Fruit fly (Drosophila melanogaster) whole organism, embryonic: Measurements from ENCODE around the gene aph-1.
A peak's percentile ranks its signal among the peaks of the same experiment; 100 is the strongest.

ENCODE experiments used
- CG1024 ChIP-seq: fragments of 200-800 bp; sonication (Bioruptor generic); IDR thresholded peaks from 2 replicates; pipeline ENCODE4 v1.3.6; 2022; ENCODE audit warnings: missing biosample characterization, missing genetic modification characterization
- CG10267 ChIP-seq: fragments of 200-800 bp; sonication (Bioruptor generic); optimal IDR thresholded peaks from 2 replicates; lab custom pipeline; 2018; ENCODE audit warnings: missing biosample characterization, mild to moderate bottlenecking, missing genetic modification characterization, moderate library complexity
- CG11504 ChIP-seq: fragments of 200-800 bp; sonication (Bioruptor generic); optimal IDR thresholded peaks from 3 replicates; lab custom pipeline; 2019; ENCODE audit warnings: missing biosample characterization, mild to moderate bottlenecking, missing genetic modification characterization, moderate library complexity
- CG14050 ChIP-seq: fragments of 200-800 bp; sonication (Bioruptor generic); IDR thresholded peaks from 3 replicates; pipeline ENCODE4 v1.3.6; 2022; ENCODE audit warnings: missing biosample characterization, missing genetic modification characterization
- CG15514 ChIP-seq: fragments of 200-800 bp; sonication (Bioruptor generic); optimal IDR thresholded peaks from 3 replicates; lab custom pipeline; 2017; ENCODE audit warnings: missing biosample characterization, missing genetic modification characterization, mild to moderate bottlenecking, moderate library complexity, missing genetic modification reagents
- CG18619 ChIP-seq: fragments of 200-800 bp; sonication (Bioruptor generic); optimal IDR thresholded peaks from 3 replicates; lab custom pipeline; 2017; ENCODE audit warnings: missing biosample characterization, mild to moderate bottlenecking, missing genetic modification characterization
- CG2712 ChIP-seq: fragments of 200-800 bp; optimal IDR thresholded peaks from 3 replicates; lab custom pipeline; 2019; ENCODE audit warnings: missing biosample characterization, mild to moderate bottlenecking, missing genetic modification characterization, moderate library complexity
- CG3163 ChIP-seq: fragments of 200-800 bp; sonication (Bioruptor generic); optimal IDR thresholded peaks from 3 replicates; lab custom pipeline; 2016; ENCODE audit warnings: missing biosample characterization, missing genetic modification characterization
- CG3281 ChIP-seq: fragments of 200-800 bp; sonication (Bioruptor generic); optimal IDR thresholded peaks from 3 replicates; lab custom pipeline; 2017; ENCODE audit warnings: missing biosample characterization, mild to moderate bottlenecking, missing genetic modification characterization
- CG34224 ChIP-seq: fragments of 200-800 bp; sonication (Bioruptor generic); IDR thresholded peaks from 3 replicates; pipeline ENCODE4 v1.3.6; 2022; ENCODE audit warnings: missing biosample characterization, missing genetic modification characterization; ENCODE audit not compliant: partially characterized antibody
- CG4617 ChIP-seq: fragments of 200-800 bp; sonication (Bioruptor generic); optimal IDR thresholded peaks from 3 replicates; lab custom pipeline; 2016; ENCODE audit warnings: missing biosample characterization, missing genetic modification characterization, borderline replicate concordance
- CG9876 ChIP-seq: fragments of 200-800 bp; sonication (Bioruptor generic); optimal IDR thresholded peaks from 2 replicates; lab custom pipeline; 2016; ENCODE audit warnings: missing biosample characterization, missing genetic modification characterization
- D19B ChIP-seq: fragments of 200-800 bp; sonication (Bioruptor generic); optimal IDR thresholded peaks from 2 replicates; lab custom pipeline; 2017; ENCODE audit warnings: missing biosample characterization, mild to moderate bottlenecking, missing genetic modification characterization
- Dfd ChIP-seq, 2 experiments: fragments of >200 bp; optimal IDR thresholded peaks; 2 replicates each; lab custom pipeline; 2017; ENCODE audit warnings: missing biosample characterization in 2 of 2, missing genetic modification characterization in 2 of 2
- Ets97D ChIP-seq: fragments of 200-800 bp; sonication (Bioruptor generic); optimal IDR thresholded peaks from 3 replicates; lab custom pipeline; 2016; ENCODE audit warnings: missing biosample characterization, missing genetic modification characterization
- HHEX ChIP-seq: fragments of 200-800 bp; sonication (Bioruptor generic); optimal IDR thresholded peaks from 3 replicates; lab custom pipeline; 2017; ENCODE audit warnings: missing biosample characterization, mild to moderate bottlenecking, missing genetic modification characterization, missing genetic modification reagents
- Hand ChIP-seq: fragments of 200-800 bp; sonication (Bioruptor generic); optimal IDR thresholded peaks from 2 replicates; lab custom pipeline; 2017; ENCODE audit warnings: mild to moderate bottlenecking, missing biosample characterization, missing genetic modification reagents, missing genetic modification characterization
- Hr3 ChIP-seq: fragments of 200-800 bp; sonication (Bioruptor generic); optimal IDR thresholded peaks from 3 replicates; lab custom pipeline; 2016; ENCODE audit warnings: missing biosample characterization, missing genetic modification characterization
- Lhr ChIP-seq: fragments of 200-800 bp; sonication (Bioruptor generic); optimal IDR thresholded peaks from 3 replicates; lab custom pipeline; 2017; ENCODE audit warnings: mild to moderate bottlenecking, missing biosample characterization, missing genetic modification reagents, missing genetic modification characterization
- MESR4 ChIP-seq: fragments of 200-800 bp; sonication (Bioruptor generic); optimal IDR thresholded peaks from 2 replicates; lab custom pipeline; 2018; ENCODE audit warnings: missing biosample characterization, mild to moderate bottlenecking, missing genetic modification characterization, moderate library complexity
- Sry-β ChIP-seq: fragments of 200-800 bp; sonication (Bioruptor generic); optimal IDR thresholded peaks from 2 replicates; lab custom pipeline; 2018; ENCODE audit warnings: missing biosample characterization, mild to moderate bottlenecking, missing genetic modification characterization, moderate library complexity
- Tbp ChIP-seq: fragments of >200 bp; optimal IDR thresholded peaks from 2 replicates; lab custom pipeline; 2018; ENCODE audit warnings: missing biosample characterization, missing genetic modification characterization
- Trl ChIP-seq, 3 experiments: fragments of >200 bp in 2 of 3; fragments of 200-800 bp in 1 of 3; sonication (Bioruptor generic) in 1 of 3; optimal IDR thresholded peaks; 2 replicates in 1 of 3; 3 replicates in 2 of 3; lab custom pipeline; 2016 to 2017; ENCODE audit warnings: missing biosample characterization in 1 of 3, missing genetic modification characterization in 1 of 3
- Xrp1 ChIP-seq: fragments of 200-800 bp; sonication (Bioruptor generic); IDR thresholded peaks from 2 replicates; pipeline ENCODE4 v1.3.6; 2022; ENCODE audit warnings: missing biosample characterization, missing genetic modification characterization
- ap ChIP-seq: fragments of 200-800 bp; sonication (Bioruptor generic); IDR thresholded peaks from 2 replicates; pipeline ENCODE4 v1.3.6; 2022; ENCODE audit warnings: missing biosample characterization, missing genetic modification characterization
- bcd ChIP-seq: fragments of 200-800 bp; sonication (Bioruptor generic); optimal IDR thresholded peaks from 2 replicates; lab custom pipeline; 2017; ENCODE audit warnings: missing biosample characterization, mild to moderate bottlenecking, missing genetic modification characterization
- bigmax ChIP-seq: fragments of 200-800 bp; sonication (Bioruptor generic); optimal IDR thresholded peaks from 2 replicates; lab custom pipeline; 2018; ENCODE audit warnings: missing biosample characterization, mild to moderate bottlenecking, missing genetic modification characterization
- bowl ChIP-seq: fragments of 200-800 bp; sonication (Bioruptor generic); IDR thresholded peaks from 2 replicates; pipeline ENCODE4 v1.3.6; 2022; ENCODE audit warnings: missing biosample characterization, missing genetic modification characterization
- bsh ChIP-seq, 2 experiments: fragments of 200-800 bp; sonication (Bioruptor generic); optimal IDR thresholded peaks; 2 replicates each; lab custom pipeline; 2017 to 2018; ENCODE audit warnings: mild to moderate bottlenecking in 2 of 2, missing biosample characterization in 2 of 2, missing genetic modification characterization in 2 of 2, moderate library complexity in 1 of 2
- exex ChIP-seq: fragments of 200-800 bp; sonication (Bioruptor generic); optimal IDR thresholded peaks from 4 replicates; lab custom pipeline; 2018; ENCODE audit warnings: missing biosample characterization, mild to moderate bottlenecking, missing genetic modification characterization, moderate library complexity
- fd102C ChIP-seq: fragments of 200-800 bp; sonication (Bioruptor generic); optimal IDR thresholded peaks from 2 replicates; lab custom pipeline; 2018; ENCODE audit warnings: missing biosample characterization, mild to moderate bottlenecking, missing genetic modification characterization, moderate library complexity
- fru ChIP-seq: fragments of >200 bp; optimal IDR thresholded peaks from 2 replicates; lab custom pipeline; 2017
- gce ChIP-seq: fragments of 200-800 bp; sonication (Bioruptor generic); IDR thresholded peaks from 3 replicates; pipeline ENCODE4 v1.3.6; 2022; ENCODE audit warnings: missing biosample characterization, missing genetic modification characterization
- hbn ChIP-seq: fragments of 200-800 bp; sonication (Bioruptor generic); IDR thresholded peaks from 2 replicates; pipeline ENCODE4 v1.3.6; 2022; ENCODE audit warnings: missing biosample characterization, missing genetic modification characterization; ENCODE audit not compliant: partially characterized antibody
- hkb ChIP-seq, 2 experiments: fragments of 200-800 bp in 1 of 2; fragments of >200 bp in 1 of 2; sonication (Bioruptor generic) in 1 of 2; IDR thresholded peaks in 1 of 2; optimal IDR thresholded peaks in 1 of 2; 2 replicates each; pipeline versions ENCODE4 v1.3.6 to Lab custom; 2017 to 2022; ENCODE audit warnings: missing biosample characterization in 1 of 2, missing genetic modification characterization in 1 of 2
- lbe ChIP-seq: fragments of 200-800 bp; sonication (Bioruptor generic); optimal IDR thresholded peaks from 2 replicates; lab custom pipeline; 2016; ENCODE audit warnings: missing biosample characterization, mild to moderate bottlenecking, missing genetic modification characterization
- nau ChIP-seq: fragments of 200-800 bp; sonication (Bioruptor generic); optimal IDR thresholded peaks from 3 replicates; lab custom pipeline; 2017; ENCODE audit warnings: missing biosample characterization, mild to moderate bottlenecking, missing genetic modification characterization, missing genetic modification reagents
- nerfin-1 ChIP-seq: fragments of 200-800 bp; sonication (Bioruptor generic); optimal IDR thresholded peaks from 3 replicates; lab custom pipeline; 2019; ENCODE audit warnings: missing biosample characterization, mild to moderate bottlenecking, missing genetic modification characterization, moderate library complexity
- otp ChIP-seq: fragments of 200-800 bp; sonication (Bioruptor generic); IDR thresholded peaks from 3 replicates; pipeline ENCODE4, ENCODE4 v1.3.6; 2022; ENCODE audit warnings: missing biosample characterization, missing genetic modification characterization
- pfk ChIP-seq: fragments of 200-800 bp; sonication (Bioruptor generic); optimal IDR thresholded peaks from 2 replicates; lab custom pipeline; 2018; ENCODE audit warnings: missing biosample characterization, mild to moderate bottlenecking, missing genetic modification characterization, moderate library complexity
- row ChIP-seq: fragments of 200-800 bp; sonication (Bioruptor generic); IDR thresholded peaks from 3 replicates; pipeline ENCODE4 v1.3.6; 2022; ENCODE audit warnings: missing biosample characterization, missing genetic modification characterization
- sima ChIP-seq: fragments of 200-800 bp; sonication (Bioruptor generic); optimal IDR thresholded peaks from 2 replicates; lab custom pipeline; 2016; ENCODE audit warnings: missing biosample characterization, missing genetic modification characterization
- slbo ChIP-seq: fragments of 200-800 bp; sonication (Bioruptor generic); IDR thresholded peaks from 2 replicates; pipeline ENCODE4 v1.3.6; 2022; ENCODE audit warnings: missing biosample characterization, missing genetic modification characterization
- so ChIP-seq: fragments of 200-800 bp; sonication (Bioruptor generic); IDR thresholded peaks from 3 replicates; pipeline ENCODE4 v1.3.6; 2022; ENCODE audit warnings: missing biosample characterization, missing genetic modification characterization
- stc ChIP-seq: fragments of 200-800 bp; sonication (Bioruptor generic); IDR thresholded peaks from 2 replicates; pipeline ENCODE4 v1.3.6; 2022; ENCODE audit warnings: missing biosample characterization, missing genetic modification characterization
- sug ChIP-seq: fragments of 200-800 bp; optimal IDR thresholded peaks from 2 replicates; lab custom pipeline; 2019; ENCODE audit warnings: missing biosample characterization, mild to moderate bottlenecking, missing genetic modification characterization, moderate library complexity
- trem ChIP-seq: fragments of 200-800 bp; optimal IDR thresholded peaks from 3 replicates; lab custom pipeline; 2019; ENCODE audit warnings: missing biosample characterization, mild to moderate bottlenecking, missing genetic modification characterization, moderate library complexity
- zen ChIP-seq: fragments of 200-800 bp; sonication (Bioruptor generic); optimal IDR thresholded peaks from 3 replicates; lab custom pipeline; 2018; ENCODE audit warnings: missing biosample characterization, mild to moderate bottlenecking, missing genetic modification characterization, moderate library complexity
- zf30C ChIP-seq: fragments of 200-800 bp; sonication (Bioruptor generic); optimal IDR thresholded peaks from 3 replicates; lab custom pipeline; 2018; ENCODE audit warnings: missing biosample characterization, mild to moderate bottlenecking, missing genetic modification characterization

The aph-1 gene

DNA sequence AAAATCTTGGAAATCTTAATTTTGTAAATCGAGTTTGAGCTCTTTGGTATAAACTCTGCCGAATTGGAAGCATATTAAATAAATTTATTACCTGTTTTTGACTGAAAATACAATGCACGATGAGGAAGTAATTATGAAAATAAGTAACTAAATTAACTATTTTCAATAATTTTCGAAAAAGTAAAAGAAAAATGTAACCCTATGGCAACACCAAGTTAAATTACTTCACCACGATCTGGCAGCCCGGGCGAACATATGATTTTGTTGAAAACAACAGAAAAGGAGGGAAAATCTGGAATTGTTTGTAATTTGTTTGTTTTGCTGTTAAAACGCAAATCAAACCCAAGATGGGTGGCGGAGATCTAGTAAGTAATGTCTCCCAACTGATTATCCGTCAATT, 21.2 kb upstream of the aph-1 start, which contains the start of the genes CG9961 and Cwc25 (continued):
- TF ChIP-seq sug (tag; lab: Kevin White, UChicago) (peak; percentile 3), row (GFP tag; lab: Robert Waterston, UW) (0 out of 3 replicates have a peak, but pooled peaks have one; percentile 24), lbe (GFP tag; lab: Kevin White, UChicago) (no peak), CG4617 (GFP tag; lab: Kevin White, UChicago) (peak; percentile 26), otp (GFP tag; lab: Robert Waterston, UW) (no peak), hkb (optimal IDR thresholded peaks at IDR 0.05; lab: Kevin White, UChicago) (no peak), hkb (GFP tag; IDR thresholded peaks at IDR 0.05; lab: Robert Waterston, UW) (no peak), CG15514 (peak; percentile 25), exex (tag; lab: Kevin White, UChicago) (no peak), trem (tag; lab: Kevin White, UChicago) (peak; percentile 43), CG10267 (tag; lab: Kevin White, UChicago) (peak; percentile 31), Ets97D (no peak), D19B (GFP tag; lab: Kevin White, UChicago) (no peak), CG34224 (GFP tag; lab: Robert Waterston, UW) (peak; percentile 26; the same call in 1 of the 3 replicates), Xrp1 (no peak), pfk (GFP tag; lab: Kevin White, UChicago) (no peak), so (GFP tag; lab: Robert Waterston, UW) (no peak), CG18619 (no peak), CG3281 (GFP tag; lab: Kevin White, UChicago) (no peak), ap (no peak), sima (GFP tag; lab: Kevin White, UChicago) (no peak), bsh (GFP tag; optimal IDR thresholded peaks at IDR 0.05; lab: Kevin White, UChicago) (no peak), hbn (GFP tag; lab: Robert Waterston, UW) (no peak), CG9876 (no peak), CG14050 (no peak), CG2712 (tag; lab: Kevin White, UChicago) (no peak), nerfin-1 (tag; lab: Kevin White, UChicago) (peak; percentile 29)

DNA sequence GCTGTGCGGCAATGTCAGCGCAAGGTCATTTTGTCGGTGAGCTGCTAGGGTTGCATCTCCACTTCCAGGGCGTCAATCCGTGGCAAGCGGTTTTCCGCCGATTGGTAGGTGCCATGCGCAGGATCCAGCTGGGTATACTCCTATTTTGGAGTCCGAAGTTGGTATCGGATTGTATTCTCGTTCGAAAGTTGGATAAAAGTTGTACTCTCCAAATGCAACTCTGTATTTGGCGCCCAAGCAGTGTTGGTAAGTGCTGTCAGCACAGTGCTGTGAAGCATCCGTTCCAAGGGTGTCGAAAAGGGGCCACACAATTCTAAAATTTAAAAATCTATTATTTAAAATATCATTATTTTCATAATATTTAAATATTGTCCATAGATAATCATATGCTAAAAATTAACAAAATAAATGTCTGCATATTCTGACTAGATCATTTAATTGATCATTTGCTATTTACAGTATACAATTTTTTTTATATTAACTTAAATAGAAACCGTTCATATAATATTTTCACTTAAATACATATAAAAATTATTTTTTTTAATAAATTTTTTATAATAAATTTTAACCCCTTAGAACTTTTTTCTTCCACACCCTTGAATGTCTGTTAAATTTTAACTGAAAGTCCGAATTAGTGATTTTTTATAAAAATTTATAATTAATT, 17.4 kb upstream of the aph-1 start:
- peak; percentile 68 for TF ChIP-seq Sry-β (GFP tag; lab: Kevin White, UChicago)
- peak; percentile 94 for TF ChIP-seq slbo (GFP tag; lab: Robert Waterston, UW)
- peak; percentile 88 for TF ChIP-seq bcd (GFP tag; lab: Kevin White, UChicago)
- TF ChIP-seq zf30C (GFP tag; lab: Kevin White, UChicago), result peak; percentile 40
- peak; percentile 68 for TF ChIP-seq CG1024 (GFP tag; lab: Robert Waterston, UW)
- TF ChIP-seq CG3163 (GFP tag; lab: Kevin White, UChicago), result peak; percentile 60
- TF ChIP-seq Lhr (GFP tag; lab: Kevin White, UChicago), result peak; percentile 78
- peak; percentile 52; the same call in 1 of the 2 replicates for TF ChIP-seq bowl (GFP tag; lab: Robert Waterston, UW)
- TF ChIP-seq bigmax (GFP tag; lab: Kevin White, UChicago), result peak; percentile 53
- peak; percentile 27 for TF ChIP-seq fd102C (GFP tag; lab: Kevin White, UChicago)
- peak; percentile 18 for TF ChIP-seq sima (GFP tag; lab: Kevin White, UChicago)
- peak; percentile 90 for TF ChIP-seq MESR4 (GFP tag; lab: Kevin White, UChicago)
- TF ChIP-seq nau (GFP tag; lab: Kevin White, UChicago), result no peak
- TF ChIP-seq HHEX, result peak; percentile 90
- peak; percentile 63; the same call in 2 of the 3 replicates for TF ChIP-seq gce
- no peak for TF ChIP-seq Tbp
- peak; percentile 67 for TF ChIP-seq Hand (GFP tag; lab: Kevin White, UChicago)
- TF ChIP-seq Trl (optimal IDR thresholded peaks at IDR 0.05; lab: Kevin White, UChicago), result no peak
- peak; percentile 81 for TF ChIP-seq Trl (GFP tag; optimal IDR thresholded peaks at IDR 0.05; lab: Kevin White, UChicago)
- TF ChIP-seq stc (GFP tag; lab: Robert Waterston, UW), result peak; percentile 78; the same call in 1 of the 2 replicates
- peak; percentile 90 for TF ChIP-seq Hr3 (GFP tag; lab: Kevin White, UChicago)
- no peak for TF ChIP-seq fru
- TF ChIP-seq Dfd (GFP tag; optimal IDR thresholded peaks at IDR 0.05; lab: Kevin White, UChicago), result no peak
- TF ChIP-seq zen (tag; lab: Kevin White, UChicago), result peak; percentile 68
- peak; percentile 91 for TF ChIP-seq CG11504 (tag; lab: Kevin White, UChicago)
